Worm (Caenorhabditis elegans) whole organism, L1 larva: ENCODE results near the gene atg-9.

Experiments used
- C34B4.2 ChIP-seq: sonication (generic microtip); optimal IDR thresholded peaks from 2 replicates; lab custom pipeline; 2017; ENCODE audit warnings: mild to moderate bottlenecking, missing genetic modification characterization, missing compliant biosample characterization
- ceh-82 ChIP-seq, 3 experiments: fragments of 150-350 bp in 1 of 3; sonication (generic microtip) in 2 of 3; optimal IDR thresholded peaks; 2 replicates each; lab custom pipeline; 2014 to 2017; ENCODE audit warnings: missing biosample characterization in 3 of 3, missing genetic modification characterization in 3 of 3
- elt-3 ChIP-seq, 6 experiments: fragments of 150-350 bp in 1 of 6; sonication (generic microtip); optimal IDR thresholded peaks; 2 replicates each; lab custom pipeline; 2017 to 2018; ENCODE audit warnings: missing biosample characterization in 6 of 6, missing genetic modification characterization in 6 of 6, inconsistent platforms in 1 of 6
- fos-1 ChIP-seq: fragments of 150-350 bp; optimal IDR thresholded peaks from 2 replicates; lab custom pipeline; 2014; ENCODE audit warnings: missing biosample characterization, missing genetic modification characterization
- jun-1 ChIP-seq: fragments of 150-350 bp; optimal IDR thresholded peaks from 2 replicates; lab custom pipeline; 2014; ENCODE audit warnings: missing biosample characterization, missing genetic modification reagents, missing genetic modification characterization
- lin-13 ChIP-seq: fragments of 150-350 bp; optimal IDR thresholded peaks from 2 replicates; lab custom pipeline; 2014; ENCODE audit warnings: missing biosample characterization, missing genetic modification reagents, missing genetic modification characterization
- nhr-76 ChIP-seq: sonication (generic microtip); optimal IDR thresholded peaks from 2 replicates; lab custom pipeline; 2017; ENCODE audit warnings: missing biosample characterization, missing genetic modification characterization
- nhr-90 ChIP-seq: sonication (generic microtip); optimal IDR thresholded peaks from 2 replicates; lab custom pipeline; 2016; ENCODE audit warnings: mild to moderate bottlenecking, missing genetic modification characterization, missing compliant biosample characterization; ENCODE audit not compliant: poor library complexity
- pqm-1 ChIP-seq: sonication (generic microtip); optimal IDR thresholded peaks from 3 replicates; lab custom pipeline; 2017; ENCODE audit warnings: missing biosample characterization, missing genetic modification characterization

- TF ChIP-seq jun-1 (no peak), C34B4.2 (tag; lab: Kevin White, UChicago) (no peak), nhr-76 (tag; lab: Kevin White, UChicago) (no peak), ceh-82 (tag; optimal IDR thresholded peaks at IDR 0.05; lab: Kevin White, UChicago) (no peak), elt-3 (tag; optimal IDR thresholded peaks at IDR 0.05; lab: Kevin White, UChicago) (no peak), pqm-1 (no peak), nhr-90 (tag; lab: Kevin White, UChicago) (no peak), fos-1 (tag; lab: Kevin White, UChicago) (no peak), lin-13 (no peak)
Observed at ce11 chrV:373192-373591, 24.0 kb downstream of the atg-9 start.
